Worm (Caenorhabditis elegans): ENCODE measurements around the gene Y105C5B.3.
A peak's percentile ranks its signal among the peaks of the same experiment; 100 is the strongest.

Gene Y105C5B.3

ce11 chrIV:15915061-15915460, 31.0 kb downstream of the Y105C5B.3 start:
- TF ChIP-seq ets-5 (GFP tag; IDR thresholded peaks at IDR 0.05) (no peak), dsc-1 (tag; optimal IDR thresholded peaks at IDR 0.05) (no peak), fkh-8 (tag; optimal IDR thresholded peaks at IDR 0.05) (no peak), lin-13 (GFP tag; optimal IDR thresholded peaks at IDR 0.05) (no peak), fkh-10 (GFP tag; optimal IDR thresholded peaks at IDR 0.05) (no peak), elt-2 (tag; optimal IDR thresholded peaks at IDR 0.05) (no peak), pag-3 (tag; optimal IDR thresholded peaks at IDR 0.05; ENCODE audit: borderline replicate concordance, insufficient read depth) (no peak), xbp-1 (tag; optimal IDR thresholded peaks at IDR 0.05) (no peak), isw-1 (GFP tag; IDR thresholded peaks at IDR 0.05) (no peak), mef-2 (tag; optimal IDR thresholded peaks at IDR 0.05) (no peak)

- TF ChIP-seq efl-1 (optimal IDR thresholded peaks at IDR 0.05) = no peak
- TF ChIP-seq efl-1 (GFP tag; optimal IDR thresholded peaks at IDR 0.05 in 1 of 2) = peak in 1 of 2 experiments; percentile 5
- no peak for TF ChIP-seq swsn-7 (tag; optimal IDR thresholded peaks at IDR 0.05)
Observed at ce11 chrIV:15923000-15923399, 39.0 kb downstream of the Y105C5B.3 start.

ce11 chrIV:15926746-15927145, 42.7 kb downstream of the Y105C5B.3 start, which contains the start of gene Y105C5B.8:
TSS of gene Y105C5B.8 (minus strand) at chrIV:15926846.
- TF ChIP-seq pag-3 (tag; optimal IDR thresholded peaks at IDR 0.05; ENCODE audit: borderline replicate concordance, insufficient read depth) (no peak), nhr-85 (tag) (no peak), hpl-2 (GFP tag; optimal IDR thresholded peaks at IDR 0.05) (no peak), nhr-20 (tag; optimal IDR thresholded peaks at IDR 0.05) (no peak), tbx-2 (tag; optimal IDR thresholded peaks at IDR 0.05) (no peak), snu-23 (GFP tag; optimal IDR thresholded peaks at IDR 0.05) (no peak), nhr-237 (tag; optimal IDR thresholded peaks at IDR 0.05) (no peak), mef-2 (tag; optimal IDR thresholded peaks at IDR 0.05) (no peak), sox-4 (tag; optimal IDR thresholded peaks at IDR 0.05) (no peak), swsn-7 (tag; optimal IDR thresholded peaks at IDR 0.05) (no peak), nhr-77 (tag; optimal IDR thresholded peaks at IDR 0.05) (no peak), aly-2 (tag; optimal IDR thresholded peaks at IDR 0.05) (no peak), C04F5.9 (tag; optimal IDR thresholded peaks at IDR 0.05) (no peak), blmp-1 (tag; optimal IDR thresholded peaks at IDR 0.05) (no peak), grh-1 (GFP tag; IDR thresholded peaks at IDR 0.05) (no peak)

- TF ChIP-seq snpc-4 (tag; optimal IDR thresholded peaks at IDR 0.05) (no peak), zip-4 (GFP tag; optimal IDR thresholded peaks at IDR 0.05) (no peak), sup-37 (GFP tag; optimal IDR thresholded peaks at IDR 0.05) (no peak), aha-1 (tag; optimal IDR thresholded peaks at IDR 0.05) (no peak), pag-3 (tag; optimal IDR thresholded peaks at IDR 0.05; ENCODE audit: borderline replicate concordance, insufficient read depth) (no peak), pqm-1 (tag; optimal IDR thresholded peaks at IDR 0.05) (peak; percentile 12), mef-2 (tag; optimal IDR thresholded peaks at IDR 0.05) (no peak), nhr-20 (tag; optimal IDR thresholded peaks at IDR 0.05) (peak; percentile 56), isw-1 (GFP tag; IDR thresholded peaks at IDR 0.05) (no peak), ceh-8 (GFP tag; optimal IDR thresholded peaks at IDR 0.05) (no peak), ceh-90 (tag; optimal IDR thresholded peaks at IDR 0.05) (no peak), elt-3 (tag; optimal IDR thresholded peaks at IDR 0.05) (peak; percentile 11 to 97 (median 89)), Y116A8C.19 (tag; optimal IDR thresholded peaks at IDR 0.05; ENCODE audit: borderline replicate concordance) (no peak), elt-2 (tag; optimal IDR thresholded peaks at IDR 0.05) (peak; percentile 82), jun-1 (tag; optimal IDR thresholded peaks at IDR 0.05) (no peak), dpl-1 (GFP tag; optimal IDR thresholded peaks at IDR 0.05) (no peak), nhr-90 (tag; optimal IDR thresholded peaks at IDR 0.05; ENCODE audit: poor library complexity) (peak; percentile 12), nhr-19 (GFP tag; conservative IDR thresholded peaks at IDR 0.05) (no peak), lsy-2 (tag; optimal IDR thresholded peaks at IDR 0.05) (no peak), nhr-47 (tag; optimal IDR thresholded peaks at IDR 0.05) (no peak), lin-35 (GFP tag; optimal IDR thresholded peaks at IDR 0.05) (peak in 1 of 2 experiments; percentile 32)
Observed at ce11 chrIV:15929831-15930230, 45.8 kb downstream of the Y105C5B.3 start.

All from whole organism, L1 larva.